Worm (Caenorhabditis elegans) whole organism, L4 larva: ENCODE measurements around the gene C02B8.1.

ENCODE experiments used
- D1046.2 ChIP-seq: fragments of 200-800 bp; sonication (Bioruptor generic); IDR thresholded peaks from 2 replicates; pipeline ENCODE4 v1.3.6; 2022; ENCODE audit warnings: missing genetic modification characterization, missing compliant biosample characterization
- F26F4.8 ChIP-seq: fragments of 200-800 bp; sonication (Bioruptor generic); conservative IDR thresholded peaks from 2 replicates; pipeline ENCODE4 v1.3.6; 2022; ENCODE audit warnings: missing genetic modification characterization, missing compliant biosample characterization
- T20F7.1 ChIP-seq: fragments of 200-800 bp; sonication (Bioruptor generic); optimal IDR thresholded peaks from 2 replicates; lab custom pipeline; 2018; ENCODE audit warnings: mild to moderate bottlenecking, missing genetic modification characterization, missing compliant biosample characterization
- T26A8.4 ChIP-seq: fragments of 200-800 bp; sonication (Bioruptor generic); IDR thresholded peaks from 2 replicates; pipeline ENCODE4 v1.3.6; 2022; ENCODE audit warnings: missing genetic modification characterization, missing compliant biosample characterization
- Y105C5A.15 ChIP-seq: fragments of 200-800 bp; sonication (Bioruptor generic); IDR thresholded peaks from 2 replicates; pipeline ENCODE4 v1.3.6; 2022; ENCODE audit warnings: missing genetic modification characterization, missing compliant biosample characterization
- Y5F2A.4 ChIP-seq: fragments of 200-800 bp; sonication (Bioruptor generic); optimal IDR thresholded peaks from 2 replicates; lab custom pipeline; 2018; ENCODE audit warnings: mild to moderate bottlenecking, missing genetic modification characterization, missing compliant biosample characterization
- Y75B8A.6 ChIP-seq: fragments of 200-800 bp; sonication (Bioruptor generic); IDR thresholded peaks from 2 replicates; pipeline ENCODE4 v1.3.6; 2022; ENCODE audit warnings: missing genetic modification reagents, missing genetic modification characterization, missing compliant biosample characterization
- ZK337.2 ChIP-seq: fragments of 200-800 bp; sonication (Bioruptor generic); IDR thresholded peaks from 2 replicates; pipeline ENCODE4 v1.3.6; 2022; ENCODE audit warnings: missing genetic modification reagents, missing genetic modification characterization, missing compliant biosample characterization
- aha-1 ChIP-seq: fragments of 150-350 bp; peaks from one replicate; lab custom pipeline; 2014; ENCODE audit warnings: missing biosample characterization, missing genetic modification characterization
- attf-4 ChIP-seq: sonication (generic microtip); optimal IDR thresholded peaks from 3 replicates; lab custom pipeline; 2017; ENCODE audit warnings: missing biosample characterization, missing genetic modification characterization
- ceh-20 ChIP-seq: fragments of 200-800 bp; sonication (Bioruptor generic); IDR thresholded peaks from 2 replicates; pipeline ENCODE4 v1.3.6; 2022; ENCODE audit warnings: missing genetic modification reagents, missing genetic modification characterization, missing compliant biosample characterization
- ceh-28 ChIP-seq: fragments of 150-350 bp; optimal IDR thresholded peaks from 2 replicates; lab custom pipeline; 2014; ENCODE audit warnings: missing biosample characterization, missing genetic modification reagents, missing genetic modification characterization
- ceh-44 ChIP-seq: fragments of 200-800 bp; sonication (Bioruptor generic); IDR thresholded peaks from 2 replicates; pipeline ENCODE4 v1.3.6; 2022; ENCODE audit warnings: missing genetic modification reagents, missing genetic modification characterization, missing compliant biosample characterization
- ctbp-1 ChIP-seq: fragments of 200-800 bp; sonication (Bioruptor generic); IDR thresholded peaks from 2 replicates; pipeline ENCODE4 v1.3.6; 2022; ENCODE audit warnings: missing genetic modification reagents, missing genetic modification characterization, missing compliant biosample characterization
- dmd-6 ChIP-seq: fragments of 200-800 bp; sonication (Bioruptor generic); IDR thresholded peaks from 2 replicates; pipeline ENCODE4 v1.3.6; 2022; ENCODE audit warnings: missing genetic modification reagents, missing genetic modification characterization, missing compliant biosample characterization
- dmd-9 ChIP-seq: fragments of 200-800 bp; sonication (Bioruptor generic); IDR thresholded peaks from 2 replicates; pipeline ENCODE4 v1.3.6; 2022; ENCODE audit warnings: missing genetic modification reagents, missing genetic modification characterization, missing compliant biosample characterization
- fkh-10 ChIP-seq: fragments of 150-350 bp; optimal IDR thresholded peaks from 2 replicates; lab custom pipeline; 2014; ENCODE audit warnings: missing biosample characterization, missing genetic modification reagents, missing genetic modification characterization
- fos-1 ChIP-seq: fragments of 150-350 bp; optimal IDR thresholded peaks from 2 replicates; lab custom pipeline; 2014; ENCODE audit warnings: missing biosample characterization, missing genetic modification characterization
- gei-8 ChIP-seq: fragments of 200-800 bp; sonication (Bioruptor generic); optimal IDR thresholded peaks from 2 replicates; lab custom pipeline; 2018; ENCODE audit warnings: mild to moderate bottlenecking, missing genetic modification characterization, missing compliant biosample characterization
- hif-1 ChIP-seq, 2 experiments: sonication (generic microtip); optimal IDR thresholded peaks; 2 replicates each; lab custom pipeline; 2016 to 2017; ENCODE audit warnings: missing compliant biosample characterization in 2 of 2, missing genetic modification characterization in 2 of 2, missing genetic modification reagents in 2 of 2, missing genotype in 2 of 2, mild to moderate bottlenecking in 1 of 2
- hlh-11 ChIP-seq: fragments of 200-800 bp; sonication (Bioruptor generic); optimal IDR thresholded peaks from 2 replicates; lab custom pipeline; 2018; ENCODE audit warnings: mild to moderate bottlenecking, missing genetic modification characterization, missing compliant biosample characterization
- hlh-30 ChIP-seq: sonication (generic microtip); optimal IDR thresholded peaks from 2 replicates; lab custom pipeline; 2017; ENCODE audit warnings: antibody characterized with exemption, mild to moderate bottlenecking, missing genetic modification characterization, missing compliant biosample characterization; ENCODE audit not compliant: insufficient read depth
- hmg-1.1 ChIP-seq: fragments of 200-800 bp; sonication (Bioruptor generic); IDR thresholded peaks from 2 replicates; pipeline ENCODE4 v1.3.6; 2022; ENCODE audit warnings: missing genetic modification reagents, missing genetic modification characterization, missing compliant biosample characterization
- lin-29 ChIP-seq: fragments of 200-800 bp; sonication (Bioruptor generic); IDR thresholded peaks from 2 replicates; pipeline ENCODE4 v1.3.6; 2022; ENCODE audit warnings: missing genetic modification reagents, missing genetic modification characterization, missing compliant biosample characterization
- lir-3 ChIP-seq: sonication (generic microtip); optimal IDR thresholded peaks from 2 replicates; lab custom pipeline; 2016; ENCODE audit warnings: mild to moderate bottlenecking, missing genetic modification characterization, missing compliant biosample characterization
- lsy-2 ChIP-seq, 2 experiments: fragments of 150-350 bp in 1 of 2; sonication (generic microtip) in 1 of 2; optimal IDR thresholded peaks; 2 replicates each; lab custom pipeline; 2014 to 2017; ENCODE audit warnings: missing biosample characterization in 2 of 2, missing genetic modification characterization in 2 of 2
- madf-5 ChIP-seq, 2 experiments: fragments of 200-800 bp; sonication (Bioruptor generic); IDR thresholded peaks; 2 replicates each; pipeline ENCODE4 v1.3.6; 2022; ENCODE audit warnings: missing compliant biosample characterization in 2 of 2, missing genetic modification characterization in 2 of 2
- madf-9 ChIP-seq: fragments of 200-800 bp; sonication (Bioruptor generic); conservative IDR thresholded peaks from 2 replicates; pipeline ENCODE4 v1.3.6; 2022; ENCODE audit warnings: missing genetic modification reagents, missing genetic modification characterization, missing compliant biosample characterization
- mdt-29 ChIP-seq: fragments of 200-800 bp; sonication (Bioruptor generic); IDR thresholded peaks from 2 replicates; pipeline ENCODE4 v1.3.6; 2022; ENCODE audit warnings: missing genetic modification reagents, missing genetic modification characterization, missing compliant biosample characterization
- mep-1 ChIP-seq: fragments of 150-350 bp; sonication (generic microtip); optimal IDR thresholded peaks from 3 replicates; lab custom pipeline; 2014; ENCODE audit warnings: missing biosample characterization, missing genetic modification characterization
- nhr-11 ChIP-seq: fragments of 150-350 bp; optimal IDR thresholded peaks from 2 replicates; lab custom pipeline; 2014; ENCODE audit warnings: missing biosample characterization, missing genetic modification characterization
- nhr-28 ChIP-seq: fragments of 150-350 bp; optimal IDR thresholded peaks from 2 replicates; lab custom pipeline; 2014; ENCODE audit warnings: missing biosample characterization, missing genetic modification characterization
- nhr-42 ChIP-seq: fragments of 200-800 bp; sonication (Bioruptor generic); IDR thresholded peaks from 2 replicates; pipeline ENCODE4 v1.3.6; 2022; ENCODE audit warnings: missing genetic modification characterization, missing compliant biosample characterization
- nhr-77 ChIP-seq: fragments of 150-350 bp; optimal IDR thresholded peaks from 2 replicates; lab custom pipeline; 2014; ENCODE audit warnings: missing biosample characterization, missing genetic modification characterization
- php-3 ChIP-seq: fragments of 200-800 bp; sonication (Bioruptor generic); IDR thresholded peaks from 2 replicates; pipeline ENCODE4 v1.3.6; 2022; ENCODE audit warnings: missing genetic modification reagents, missing genetic modification characterization, missing compliant biosample characterization
- pqm-1 ChIP-seq: sonication (generic microtip); optimal IDR thresholded peaks from 2 replicates; lab custom pipeline; 2017; ENCODE audit warnings: missing biosample characterization, missing genetic modification characterization
- rbr-2 ChIP-seq: sonication (generic microtip); optimal IDR thresholded peaks from 2 replicates; lab custom pipeline; 2016; ENCODE audit warnings: missing genotype, missing genetic modification characterization, missing compliant biosample characterization
- saeg-2 ChIP-seq: fragments of 200-800 bp; sonication (Bioruptor generic); IDR thresholded peaks from 2 replicates; pipeline ENCODE4 v1.3.6; 2022; ENCODE audit warnings: missing genetic modification reagents, missing genetic modification characterization, missing compliant biosample characterization
- sdz-12 ChIP-seq: fragments of 200-800 bp; sonication (Bioruptor generic); optimal IDR thresholded peaks from 2 replicates; lab custom pipeline; 2018; ENCODE audit warnings: mild to moderate bottlenecking, missing genetic modification characterization, missing compliant biosample characterization
- set-16 ChIP-seq: fragments of 200-800 bp; sonication (Bioruptor generic); IDR thresholded peaks from 2 replicates; pipeline ENCODE4 v1.3.6; 2022; ENCODE audit warnings: missing genetic modification reagents, missing genetic modification characterization, missing compliant biosample characterization
- skn-1 ChIP-seq: fragments of 150-350 bp; optimal IDR thresholded peaks from 2 replicates; lab custom pipeline; 2014; ENCODE audit warnings: missing biosample characterization, missing genetic modification characterization
- spr-1 ChIP-seq: sonication (generic microtip); optimal IDR thresholded peaks from 2 replicates; lab custom pipeline; 2016; ENCODE audit warnings: mild to moderate bottlenecking, missing genetic modification characterization, missing compliant biosample characterization
- spr-3 ChIP-seq: fragments of 200-800 bp; sonication (Bioruptor generic); optimal IDR thresholded peaks from 2 replicates; lab custom pipeline; 2018; ENCODE audit warnings: mild to moderate bottlenecking, missing genetic modification characterization, missing compliant biosample characterization
- unc-62 ChIP-seq, 3 experiments: fragments of 150-350 bp in 1 of 3; sonication (generic microtip); optimal IDR thresholded peaks in 2 of 3; peaks in 1 of 3; 1 replicate in 1 of 3; 2 replicates in 2 of 3; lab custom pipeline; 2014 to 2017; ENCODE audit warnings: missing biosample characterization in 3 of 3, missing genetic modification characterization in 3 of 3, missing genetic modification reagents in 3 of 3, missing genotype in 1 of 3
- vab-7 ChIP-seq: fragments of 200-800 bp; sonication (Bioruptor generic); IDR thresholded peaks from 2 replicates; pipeline ENCODE4 v1.3.6; 2022; ENCODE audit warnings: missing genetic modification reagents, missing genetic modification characterization, missing compliant biosample characterization
- ztf-11 ChIP-seq: fragments of 150-350 bp; optimal IDR thresholded peaks from 2 replicates; lab custom pipeline; 2014; ENCODE audit warnings: missing biosample characterization, missing genetic modification characterization

Gene C02B8.1

ce11 chrX:8160016-8160415 is 12.5 kb downstream of the C02B8.1 start (continued):
- TF ChIP-seq hif-1 (tag; optimal IDR thresholded peaks at IDR 0.05; lab: Kevin White, UChicago), result no peak
- TF ChIP-seq nhr-42, result no peak
- TF ChIP-seq attf-4 (tag; lab: Kevin White, UChicago), result no peak
- no peak for TF ChIP-seq dmd-9 (GFP tag; lab: Robert Waterston, UW)
- TF ChIP-seq ceh-20 (GFP tag; lab: Robert Waterston, UW), result no peak
- no peak for TF ChIP-seq saeg-2
- TF ChIP-seq fos-1 (tag; lab: Kevin White, UChicago), result no peak
- no peak for TF ChIP-seq spr-3 (GFP tag; lab: Kevin White, UChicago)
- TF ChIP-seq nhr-28 (tag; lab: Kevin White, UChicago), result no peak
- no peak for TF ChIP-seq Y75B8A.6 (GFP tag; lab: Robert Waterston, UW)
- TF ChIP-seq, all 104 proteins: peak for 8

- TF ChIP-seq Y105C5A.15 (GFP tag; lab: Robert Waterston, UW) (no peak), set-16 (GFP tag; lab: Robert Waterston, UW) (no peak), unc-62 (GFP tag; optimal IDR thresholded peaks at IDR 0.05 in 1 of 2; lab: Kevin White, UChicago) (peak in 1 of 2 experiments; percentile 98), unc-62 (tag; optimal IDR thresholded peaks at IDR 0.05; lab: Kevin White, UChicago) (no peak)
Observed at ce11 chrX:8162793-8163192, 15.3 kb downstream of the C02B8.1 start, which contains the start of gene F22F1.3. F22F1.3 (minus strand) TSS chrX:8163073.

ce11 chrX:8163555-8163954 is 16.1 kb downstream of the C02B8.1 start:
- TF ChIP-seq ztf-11 (tag; lab: Kevin White, UChicago) (no peak), lir-3 (tag; lab: Kevin White, UChicago) (peak; percentile 4), nhr-42 (0 out of 2 replicates have a peak, but pooled peaks have one; percentile 40), madf-9 (GFP tag; lab: Robert Waterston, UW) (peak; percentile 46; the same call in 1 of the 2 replicates), fkh-10 (GFP tag; lab: Kevin White, UChicago) (peak; percentile 25), mdt-29 (GFP tag; lab: Robert Waterston, UW) (no peak), hlh-30 (peak; percentile 45), rbr-2 (tag; lab: Kevin White, UChicago) (peak; percentile 82), T26A8.4 (GFP tag; lab: Robert Waterston, UW) (peak; percentile 35; the same call in 1 of the 2 replicates), aha-1 (peak; percentile 26), ceh-28 (tag; lab: Kevin White, UChicago) (peak; percentile 41), D1046.2 (peak; percentile 75; the same call in 1 of the 2 replicates), skn-1 (tag; lab: Kevin White, UChicago) (no peak), ZK337.2 (GFP tag; lab: Robert Waterston, UW) (no peak), Y5F2A.4 (GFP tag; lab: Kevin White, UChicago) (no peak), lsy-2 (tag; optimal IDR thresholded peaks at IDR 0.05; lab: Kevin White, UChicago) (peak in 1 of 2 experiments; percentile 15), T20F7.1 (GFP tag; lab: Kevin White, UChicago) (no peak), hmg-1.1 (GFP tag; lab: Robert Waterston, UW) (peak; percentile 79), php-3 (GFP tag; lab: Robert Waterston, UW) (peak; percentile 33; the same call in 1 of the 2 replicates), ceh-44 (0 out of 2 replicates have a peak, but pooled peaks have one; percentile 15), dmd-6 (GFP tag; lab: Robert Waterston, UW) (0 out of 2 replicates have a peak, but pooled peaks have one; percentile 18), mep-1 (tag; lab: Kevin White, UChicago) (peak; percentile 74), F26F4.8 (GFP tag; lab: Robert Waterston, UW) (no peak), set-16 (GFP tag; lab: Robert Waterston, UW) (peak; percentile 99), pqm-1 (tag; lab: Kevin White, UChicago) (no peak), ctbp-1 (GFP tag; lab: Robert Waterston, UW) (peak; percentile 74), madf-5 (GFP tag; IDR thresholded peaks at IDR 0.05; lab: Robert Waterston, UW) (0 out of 4 replicates have a peak, but pooled peaks of 1 of the 2 experiments have one; percentile 55), sdz-12 (GFP tag; lab: Kevin White, UChicago) (no peak), vab-7 (GFP tag; lab: Robert Waterston, UW) (peak; percentile 55; the same call in 1 of the 2 replicates), spr-1 (tag; lab: Kevin White, UChicago) (peak; percentile 24), hif-1 (tag; optimal IDR thresholded peaks at IDR 0.05; lab: Kevin White, UChicago) (peak in 1 of 2 experiments; percentile 40), ceh-20 (GFP tag; lab: Robert Waterston, UW) (peak; percentile 58; the same call in 1 of the 2 replicates), saeg-2 (0 out of 2 replicates have a peak, but pooled peaks have one; percentile 26), nhr-77 (tag; lab: Kevin White, UChicago) (no peak), lin-29 (GFP tag; lab: Robert Waterston, UW) (0 out of 2 replicates have a peak, but pooled peaks have one; percentile 22), hlh-11 (tag; lab: Kevin White, UChicago) (peak; percentile 22), nhr-11 (tag; lab: Kevin White, UChicago) (no peak), gei-8 (GFP tag; lab: Kevin White, UChicago) (no peak)
